Worm (Caenorhabditis elegans) whole organism, L4 larva: Measurements from ENCODE around the gene ten-1.

Experiments
- D1046.2 ChIP-seq: fragments of 200-800 bp; sonication (Bioruptor generic); IDR thresholded peaks from 2 replicates; pipeline ENCODE4 v1.3.6; 2022; ENCODE audit warnings: missing genetic modification characterization, missing compliant biosample characterization
- F37D6.2 ChIP-seq: sonication (generic microtip); optimal IDR thresholded peaks from 2 replicates; lab custom pipeline; 2016; ENCODE audit warnings: mild to moderate bottlenecking, missing genetic modification characterization, missing compliant biosample characterization
- F44E2.7 ChIP-seq: fragments of 200-800 bp; sonication (Bioruptor generic); IDR thresholded peaks from 2 replicates; pipeline ENCODE4 v2.1.2; 2022; ENCODE audit warnings: missing genetic modification characterization, missing compliant biosample characterization
- T26A8.4 ChIP-seq: fragments of 200-800 bp; sonication (Bioruptor generic); IDR thresholded peaks from 2 replicates; pipeline ENCODE4 v1.3.6; 2022; ENCODE audit warnings: missing genetic modification characterization, missing compliant biosample characterization
- Y5F2A.4 ChIP-seq: fragments of 200-800 bp; sonication (Bioruptor generic); optimal IDR thresholded peaks from 2 replicates; lab custom pipeline; 2018; ENCODE audit warnings: mild to moderate bottlenecking, missing genetic modification characterization, missing compliant biosample characterization
- aha-1 ChIP-seq: fragments of 150-350 bp; peaks from one replicate; lab custom pipeline; 2014; ENCODE audit warnings: missing biosample characterization, missing genetic modification characterization
- arid-1 ChIP-seq: fragments of 200-800 bp; sonication (Bioruptor generic); conservative IDR thresholded peaks from 2 replicates; pipeline ENCODE4 v1.3.6; 2022; ENCODE audit warnings: missing genetic modification reagents, missing genetic modification characterization, missing compliant biosample characterization
- ceh-28 ChIP-seq: fragments of 150-350 bp; optimal IDR thresholded peaks from 2 replicates; lab custom pipeline; 2014; ENCODE audit warnings: missing biosample characterization, missing genetic modification reagents, missing genetic modification characterization
- ceh-82 ChIP-seq: sonication (generic microtip); optimal IDR thresholded peaks from 2 replicates; lab custom pipeline; 2017; ENCODE audit warnings: missing biosample characterization, missing genetic modification characterization
- daf-16 ChIP-seq, 3 experiments: sonication (generic microtip); optimal IDR thresholded peaks; 2 replicates each; lab custom pipeline; 2016 to 2017; ENCODE audit warnings: missing genetic modification characterization in 3 of 3, missing genetic modification reagents in 3 of 3, mild to moderate bottlenecking in 2 of 3, missing compliant biosample characterization in 2 of 3, missing biosample characterization in 1 of 3, moderate library complexity in 1 of 3
- daf-19 ChIP-seq: fragments of 200-800 bp; sonication (Bioruptor generic); conservative IDR thresholded peaks from 2 replicates; pipeline ENCODE4 v1.3.6; 2022; ENCODE audit warnings: missing genetic modification characterization, missing compliant biosample characterization
- duxl-1 ChIP-seq: sonication (generic microtip); optimal IDR thresholded peaks from 2 replicates; lab custom pipeline; 2016; ENCODE audit warnings: mild to moderate bottlenecking, missing genetic modification characterization, moderate library complexity, missing compliant biosample characterization; ENCODE audit not compliant: poor library complexity
- dve-1 ChIP-seq: sonication (generic microtip); optimal IDR thresholded peaks from 2 replicates; lab custom pipeline; 2017; ENCODE audit warnings: antibody characterized with exemption, mild to moderate bottlenecking, missing genetic modification characterization, missing compliant biosample characterization; ENCODE audit not compliant: insufficient read depth
- egl-43 ChIP-seq: fragments of 200-800 bp; sonication (Bioruptor generic); IDR thresholded peaks from 2 replicates; pipeline ENCODE4 v1.3.6; 2022; ENCODE audit warnings: missing genetic modification reagents, missing genetic modification characterization, missing compliant biosample characterization
- fos-1 ChIP-seq: fragments of 150-350 bp; optimal IDR thresholded peaks from 2 replicates; lab custom pipeline; 2014; ENCODE audit warnings: missing biosample characterization, missing genetic modification characterization
- gei-8 ChIP-seq: fragments of 200-800 bp; sonication (Bioruptor generic); optimal IDR thresholded peaks from 2 replicates; lab custom pipeline; 2018; ENCODE audit warnings: mild to moderate bottlenecking, missing genetic modification characterization, missing compliant biosample characterization
- hif-1 ChIP-seq, 2 experiments: sonication (generic microtip); optimal IDR thresholded peaks; 2 replicates each; lab custom pipeline; 2016 to 2017; ENCODE audit warnings: missing compliant biosample characterization in 2 of 2, missing genetic modification characterization in 2 of 2, missing genetic modification reagents in 2 of 2, missing genotype in 2 of 2, mild to moderate bottlenecking in 1 of 2
- hlh-30 ChIP-seq: sonication (generic microtip); optimal IDR thresholded peaks from 2 replicates; lab custom pipeline; 2017; ENCODE audit warnings: antibody characterized with exemption, mild to moderate bottlenecking, missing genetic modification characterization, missing compliant biosample characterization; ENCODE audit not compliant: insufficient read depth
- lim-7 ChIP-seq: fragments of 200-800 bp; sonication (Bioruptor generic); IDR thresholded peaks from 2 replicates; pipeline ENCODE4 v1.3.6; 2022; ENCODE audit warnings: missing genetic modification characterization, missing compliant biosample characterization
- lin-1 ChIP-seq: fragments of 200-800 bp; sonication (Bioruptor generic); IDR thresholded peaks from 2 replicates; pipeline ENCODE4 v1.3.6; 2022; ENCODE audit warnings: missing genetic modification reagents, missing genetic modification characterization, missing compliant biosample characterization
- lin-29 ChIP-seq: fragments of 200-800 bp; sonication (Bioruptor generic); IDR thresholded peaks from 2 replicates; pipeline ENCODE4 v1.3.6; 2022; ENCODE audit warnings: missing genetic modification reagents, missing genetic modification characterization, missing compliant biosample characterization
- lin-38 ChIP-seq: fragments of 200-800 bp; sonication (Bioruptor generic); IDR thresholded peaks from 2 replicates; pipeline ENCODE4 v1.3.6; 2022; ENCODE audit warnings: missing genetic modification reagents, missing genetic modification characterization, missing compliant biosample characterization
- lir-3 ChIP-seq: sonication (generic microtip); optimal IDR thresholded peaks from 2 replicates; lab custom pipeline; 2016; ENCODE audit warnings: mild to moderate bottlenecking, missing genetic modification characterization, missing compliant biosample characterization
- madf-5 ChIP-seq, 2 experiments: fragments of 200-800 bp; sonication (Bioruptor generic); IDR thresholded peaks; 2 replicates each; pipeline ENCODE4 v1.3.6; 2022; ENCODE audit warnings: missing compliant biosample characterization in 2 of 2, missing genetic modification characterization in 2 of 2
- madf-9 ChIP-seq: fragments of 200-800 bp; sonication (Bioruptor generic); conservative IDR thresholded peaks from 2 replicates; pipeline ENCODE4 v1.3.6; 2022; ENCODE audit warnings: missing genetic modification reagents, missing genetic modification characterization, missing compliant biosample characterization
- mdl-1 ChIP-seq, 2 experiments: fragments of 150-350 bp in 1 of 2; sonication (generic microtip) in 1 of 2; optimal IDR thresholded peaks; 2 replicates each; lab custom pipeline; 2014 to 2017; ENCODE audit warnings: missing biosample characterization in 2 of 2, missing genetic modification characterization in 2 of 2
- mep-1 ChIP-seq: fragments of 150-350 bp; sonication (generic microtip); optimal IDR thresholded peaks from 3 replicates; lab custom pipeline; 2014; ENCODE audit warnings: missing biosample characterization, missing genetic modification characterization
- nhr-102 ChIP-seq: sonication (generic microtip); optimal IDR thresholded peaks from 2 replicates; lab custom pipeline; 2016; ENCODE audit warnings: mild to moderate bottlenecking, missing genetic modification characterization, moderate library complexity, missing compliant biosample characterization
- nhr-11 ChIP-seq: fragments of 150-350 bp; optimal IDR thresholded peaks from 2 replicates; lab custom pipeline; 2014; ENCODE audit warnings: missing biosample characterization, missing genetic modification characterization
- nhr-237 ChIP-seq: sonication (generic microtip); optimal IDR thresholded peaks from 2 replicates; lab custom pipeline; 2017; ENCODE audit warnings: missing biosample characterization, missing genetic modification characterization
- nhr-28 ChIP-seq: fragments of 150-350 bp; optimal IDR thresholded peaks from 2 replicates; lab custom pipeline; 2014; ENCODE audit warnings: missing biosample characterization, missing genetic modification characterization
- nhr-77 ChIP-seq: fragments of 150-350 bp; optimal IDR thresholded peaks from 2 replicates; lab custom pipeline; 2014; ENCODE audit warnings: missing biosample characterization, missing genetic modification characterization
- pha-4 ChIP-seq, 2 experiments: fragments of 150-350 bp in 1 of 2; fragments of 200-800 bp in 1 of 2; sonication (Bioruptor generic) in 1 of 2; IDR thresholded peaks in 1 of 2; optimal IDR thresholded peaks in 1 of 2; 2 replicates each; pipeline versions ENCODE4 v1.3.6 to Lab custom; 2014 to 2022; ENCODE audit warnings: missing genetic modification characterization in 2 of 2, missing genetic modification reagents in 2 of 2, missing biosample characterization in 1 of 2, missing compliant biosample characterization in 1 of 2
- php-3 ChIP-seq: fragments of 200-800 bp; sonication (Bioruptor generic); IDR thresholded peaks from 2 replicates; pipeline ENCODE4 v1.3.6; 2022; ENCODE audit warnings: missing genetic modification reagents, missing genetic modification characterization, missing compliant biosample characterization
- pqm-1 ChIP-seq: sonication (generic microtip); optimal IDR thresholded peaks from 2 replicates; lab custom pipeline; 2017; ENCODE audit warnings: missing biosample characterization, missing genetic modification characterization
- rbr-2 ChIP-seq: sonication (generic microtip); optimal IDR thresholded peaks from 2 replicates; lab custom pipeline; 2016; ENCODE audit warnings: missing genotype, missing genetic modification characterization, missing compliant biosample characterization
- set-16 ChIP-seq: fragments of 200-800 bp; sonication (Bioruptor generic); IDR thresholded peaks from 2 replicates; pipeline ENCODE4 v1.3.6; 2022; ENCODE audit warnings: missing genetic modification reagents, missing genetic modification characterization, missing compliant biosample characterization
- skn-1 ChIP-seq: fragments of 150-350 bp; optimal IDR thresholded peaks from 2 replicates; lab custom pipeline; 2014; ENCODE audit warnings: missing biosample characterization, missing genetic modification characterization
- spr-3 ChIP-seq: fragments of 200-800 bp; sonication (Bioruptor generic); optimal IDR thresholded peaks from 2 replicates; lab custom pipeline; 2018; ENCODE audit warnings: mild to moderate bottlenecking, missing genetic modification characterization, missing compliant biosample characterization
- tag-97 ChIP-seq: fragments of 200-800 bp; sonication (Bioruptor generic); IDR thresholded peaks from 2 replicates; pipeline ENCODE4 v1.3.6; 2022; ENCODE audit warnings: missing genetic modification characterization, missing compliant biosample characterization
- tra-1 ChIP-seq: fragments of 200-800 bp; sonication (Bioruptor generic); IDR thresholded peaks from 2 replicates; pipeline ENCODE4 v1.3.6; 2022; ENCODE audit warnings: missing genetic modification reagents, missing genetic modification characterization, missing compliant biosample characterization
- unc-62 ChIP-seq, 3 experiments: fragments of 150-350 bp in 1 of 3; sonication (generic microtip); optimal IDR thresholded peaks in 2 of 3; peaks in 1 of 3; 1 replicate in 1 of 3; 2 replicates in 2 of 3; lab custom pipeline; 2014 to 2017; ENCODE audit warnings: missing biosample characterization in 3 of 3, missing genetic modification characterization in 3 of 3, missing genetic modification reagents in 3 of 3, missing genotype in 1 of 3
- zag-1 ChIP-seq: fragments of 150-350 bp; optimal IDR thresholded peaks from 2 replicates; lab custom pipeline; 2014; ENCODE audit warnings: missing biosample characterization, missing genetic modification characterization
- zfp-2 ChIP-seq: sonication (generic microtip); optimal IDR thresholded peaks from 2 replicates; lab custom pipeline; 2016; ENCODE audit warnings: mild to moderate bottlenecking, missing genetic modification characterization, missing compliant biosample characterization
- zfp-3 ChIP-seq: fragments of 200-800 bp; sonication (Bioruptor generic); conservative IDR thresholded peaks from 2 replicates; pipeline ENCODE4 v1.3.6; 2022; ENCODE audit warnings: missing genetic modification reagents, missing genetic modification characterization, missing compliant biosample characterization
- ztf-7 ChIP-seq: fragments of 150-350 bp; optimal IDR thresholded peaks from 2 replicates; lab custom pipeline; 2014; ENCODE audit warnings: missing biosample characterization, missing genetic modification characterization

ten-1 gene

DNA sequence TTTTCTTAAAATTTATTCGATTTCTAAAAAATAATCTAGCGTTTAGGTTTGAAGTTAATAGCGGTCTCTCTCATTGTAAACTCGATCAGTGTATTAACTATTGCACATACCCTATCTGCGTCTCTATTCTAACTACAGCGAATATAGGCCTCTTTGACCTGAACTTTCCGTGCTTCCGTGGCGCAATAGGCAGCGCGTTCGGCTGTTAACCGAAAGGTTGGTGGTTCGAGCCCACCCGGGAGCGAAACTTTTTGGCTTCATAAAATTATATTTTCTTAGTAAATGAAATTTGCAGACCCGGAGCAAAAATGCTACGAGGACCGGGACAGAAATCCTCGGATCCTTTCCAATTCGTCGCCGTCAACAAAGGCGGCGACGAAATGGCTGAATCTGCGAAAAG, 15.3 kb upstream of the ten-1 start (continued):
- TF ChIP-seq D1046.2 (no peak), dve-1 (tag; lab: Kevin White, UChicago) (peak; percentile 26), arid-1 (GFP tag; lab: Robert Waterston, UW) (peak; percentile 77), daf-16 (GFP tag; optimal IDR thresholded peaks at IDR 0.05; lab: Kevin White, UChicago) (peak in 1 of 2 experiments; percentile 34), daf-16 (tag; optimal IDR thresholded peaks at IDR 0.05; lab: Kevin White, UChicago) (peak; percentile 29), lir-3 (tag; lab: Kevin White, UChicago) (peak; percentile 11), lin-1 (GFP tag; lab: Robert Waterston, UW) (peak; percentile 48; the same call in 1 of the 2 replicates), fos-1 (no peak), madf-9 (GFP tag; lab: Robert Waterston, UW) (peak; percentile 58; the same call in 1 of the 2 replicates), F44E2.7 (0 out of 2 replicates have a peak, but pooled peaks have one; percentile 5), T26A8.4 (0 out of 2 replicates have a peak, but pooled peaks have one; percentile 33), skn-1 (tag; lab: Kevin White, UChicago) (no peak), ztf-7 (tag; lab: Kevin White, UChicago) (no peak), zfp-3 (GFP tag; lab: Robert Waterston, UW) (peak; percentile 18; the same call in 1 of the 2 replicates), tag-97 (no peak), tra-1 (GFP tag; lab: Robert Waterston, UW) (0 out of 2 replicates have a peak, but pooled peaks have one; percentile 38), lim-7 (GFP tag; lab: Robert Waterston, UW) (peak; percentile 80), F37D6.2 (tag; lab: Kevin White, UChicago) (no peak), mdl-1 (tag; optimal IDR thresholded peaks at IDR 0.05; lab: Kevin White, UChicago) (no peak), zag-1 (tag; lab: Kevin White, UChicago) (no peak), hlh-30 (tag; lab: Kevin White, UChicago) (no peak)

- TF ChIP-seq egl-43 (GFP tag; lab: Robert Waterston, UW) = 0 out of 2 replicates have a peak, but pooled peaks have one; percentile 27
- no peak for TF ChIP-seq Y5F2A.4
- TF ChIP-seq nhr-77 = no peak
- TF ChIP-seq daf-16 (GFP tag; optimal IDR thresholded peaks at IDR 0.05; lab: Kevin White, UChicago) = no peak
- TF ChIP-seq daf-16 (tag; optimal IDR thresholded peaks at IDR 0.05; lab: Kevin White, UChicago) = peak; percentile 44
- no peak for TF ChIP-seq nhr-11 (tag; lab: Kevin White, UChicago)
- no peak for TF ChIP-seq T26A8.4
- 0 out of 2 replicates have a peak, but pooled peaks have one; percentile 10 for TF ChIP-seq daf-19
- TF ChIP-seq duxl-1 (tag; lab: Kevin White, UChicago) = no peak
- peak; percentile 87 for TF ChIP-seq aha-1
- TF ChIP-seq fos-1 = no peak
- TF ChIP-seq nhr-102 (tag; lab: Kevin White, UChicago) = peak; percentile 21
- TF ChIP-seq ceh-82 = no peak
- TF ChIP-seq lin-29 = no peak
- TF ChIP-seq php-3 (GFP tag; lab: Robert Waterston, UW) = 0 out of 2 replicates have a peak, but pooled peaks have one; percentile 27
- peak; percentile 53 for TF ChIP-seq hlh-30 (tag; lab: Kevin White, UChicago)
- TF ChIP-seq, all 104 proteins: peak for 7
These were observed 3.8 kb upstream of the ten-1 start, which contains the start of gene F28F5.4 for ce11 chrIII:6816930-6817329. Gene F28F5.4, minus strand, starts transcription at chrIII:6817033.

DNA sequence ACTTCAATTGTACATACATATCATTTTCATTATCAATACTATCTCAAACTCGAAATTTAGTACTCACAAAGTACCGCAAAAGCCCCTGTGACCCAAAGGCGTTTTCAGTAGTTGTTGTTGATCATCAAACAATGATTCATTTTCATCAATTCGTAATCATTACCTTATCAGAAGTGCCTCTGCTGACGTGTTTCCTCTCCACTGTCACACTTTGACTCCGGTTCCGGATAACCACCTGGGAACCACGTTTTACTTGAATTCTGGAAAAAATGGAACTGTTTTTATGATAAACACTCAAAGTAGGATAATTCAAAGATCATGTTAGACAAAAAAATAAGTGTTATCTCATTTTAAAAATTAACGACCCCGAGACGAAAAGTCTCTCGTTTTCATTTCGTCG, 2.7 kb upstream of the ten-1 start:
- TF ChIP-seq mep-1 = no peak
- no peak for TF ChIP-seq lin-38 (GFP tag; lab: Robert Waterston, UW)
- TF ChIP-seq fos-1 = no peak
- no peak for TF ChIP-seq pqm-1 (tag; lab: Kevin White, UChicago)
- TF ChIP-seq rbr-2 (tag; lab: Kevin White, UChicago) = no peak
- no peak for TF ChIP-seq daf-16 (GFP tag; optimal IDR thresholded peaks at IDR 0.05; lab: Kevin White, UChicago)
- TF ChIP-seq daf-16 (tag; optimal IDR thresholded peaks at IDR 0.05; lab: Kevin White, UChicago) = peak; percentile 76
- TF ChIP-seq pha-4 (GFP tag; IDR thresholded peaks at IDR 0.05; lab: Robert Waterston, UW) = no peak
- no peak for TF ChIP-seq pha-4 (tag; optimal IDR thresholded peaks at IDR 0.05; lab: Kevin White, UChicago)
- TF ChIP-seq ceh-28 (tag; lab: Kevin White, UChicago) = no peak
- TF ChIP-seq spr-3 (GFP tag; lab: Kevin White, UChicago) = no peak
- TF ChIP-seq zfp-2 (tag; lab: Kevin White, UChicago) = no peak
- TF ChIP-seq nhr-237 (tag; lab: Kevin White, UChicago) = no peak
- no peak for TF ChIP-seq madf-5 (GFP tag; IDR thresholded peaks at IDR 0.05; lab: Robert Waterston, UW)
- TF ChIP-seq gei-8 (GFP tag; lab: Kevin White, UChicago) = no peak
- TF ChIP-seq set-16 (GFP tag; lab: Robert Waterston, UW) = no peak
- TF ChIP-seq daf-19 = no peak
- TF ChIP-seq duxl-1 (tag; lab: Kevin White, UChicago) = no peak
- peak in 1 of 2 experiments; percentile 23 for TF ChIP-seq unc-62 (GFP tag; optimal IDR thresholded peaks at IDR 0.05 in 1 of 2; lab: Kevin White, UChicago)
- no peak for TF ChIP-seq unc-62 (tag; optimal IDR thresholded peaks at IDR 0.05; lab: Kevin White, UChicago)
- no peak for TF ChIP-seq hif-1 (tag; optimal IDR thresholded peaks at IDR 0.05; lab: Kevin White, UChicago)
- TF ChIP-seq nhr-28 (tag; lab: Kevin White, UChicago) = peak; percentile 7
